Worm (Caenorhabditis elegans) whole organism, young adult: ENCODE data around the gene C54C6.5.

Experiments
- B0019.2 ChIP-seq: fragments of 200-800 bp; sonication (Bioruptor generic); conservative IDR thresholded peaks from 2 replicates; pipeline ENCODE4 v1.3.6; 2022; ENCODE audit warnings: missing genetic modification reagents, missing genetic modification characterization, missing compliant biosample characterization
- B0261.1 ChIP-seq: sonication (generic microtip); optimal IDR thresholded peaks from 2 replicates; lab custom pipeline; 2016; ENCODE audit warnings: mild to moderate bottlenecking, missing genetic modification characterization, moderate library complexity, missing compliant biosample characterization
- D2030.7 ChIP-seq: fragments of 200-800 bp; sonication (Bioruptor generic); IDR thresholded peaks from 2 replicates; pipeline ENCODE4 v1.3.6; 2022; ENCODE audit warnings: missing genetic modification reagents, missing genetic modification characterization, missing compliant biosample characterization
- F23B12.7 ChIP-seq: sonication (generic microtip); optimal IDR thresholded peaks from 2 replicates; lab custom pipeline; 2017; ENCODE audit warnings: missing genetic modification characterization, mild to moderate bottlenecking, missing compliant biosample characterization, antibody characterized with exemption, moderate library complexity; ENCODE audit not compliant: insufficient read depth
- F37B4.10 ChIP-seq: fragments of 200-800 bp; sonication (Bioruptor generic); IDR thresholded peaks from 2 replicates; pipeline ENCODE4 v1.3.6; 2022; ENCODE audit warnings: missing genetic modification characterization, missing compliant biosample characterization
- F39B2.1 ChIP-seq: fragments of 200-800 bp; sonication (Bioruptor generic); IDR thresholded peaks from 2 replicates; pipeline ENCODE4 v1.3.6; 2022; ENCODE audit warnings: missing genetic modification reagents, missing genetic modification characterization, missing compliant biosample characterization
- K12H6.12 ChIP-seq: fragments of 200-800 bp; sonication (Bioruptor generic); optimal IDR thresholded peaks from 2 replicates; lab custom pipeline; 2018; ENCODE audit warnings: mild to moderate bottlenecking, missing genetic modification characterization, missing compliant biosample characterization
- Y53F4B.3 ChIP-seq: fragments of 200-800 bp; sonication (Bioruptor generic); IDR thresholded peaks from 2 replicates; pipeline ENCODE4 v1.3.6; 2022; ENCODE audit warnings: missing genetic modification reagents, missing genetic modification characterization, missing compliant biosample characterization
- Y67H2A.10 ChIP-seq: fragments of 200-800 bp; sonication (Bioruptor generic); conservative IDR thresholded peaks from 2 replicates; pipeline ENCODE4 v1.3.6; 2022; ENCODE audit warnings: missing genetic modification reagents, missing genetic modification characterization, missing compliant biosample characterization
- Y79H2A.3 ChIP-seq: fragments of 200-800 bp; sonication (Bioruptor generic); conservative IDR thresholded peaks from 2 replicates; pipeline ENCODE4 v1.3.6; 2022; ENCODE audit warnings: missing genetic modification reagents, missing genetic modification characterization, missing compliant biosample characterization
- attf-5 ChIP-seq: fragments of 200-800 bp; sonication (Bioruptor generic); optimal IDR thresholded peaks from 2 replicates; lab custom pipeline; 2018; ENCODE audit warnings: mild to moderate bottlenecking, missing genetic modification characterization, missing compliant biosample characterization
- bed-1 ChIP-seq: fragments of 200-800 bp; sonication (Bioruptor generic); IDR thresholded peaks from 2 replicates; pipeline ENCODE4 v1.3.6; 2022; ENCODE audit warnings: missing genetic modification reagents, missing genetic modification characterization, missing compliant biosample characterization
- cebp-1 ChIP-seq, 2 experiments: fragments of 200-800 bp in 1 of 2; sonication (Bioruptor generic) in 1 of 2; sonication (generic microtip) in 1 of 2; IDR thresholded peaks in 1 of 2; optimal IDR thresholded peaks in 1 of 2; 2 replicates each; pipeline versions ENCODE4 v1.3.6 to Lab custom; 2017 to 2022; ENCODE audit warnings: missing compliant biosample characterization in 2 of 2, missing genetic modification characterization in 2 of 2, mild to moderate bottlenecking in 1 of 2, missing genetic modification reagents in 1 of 2, moderate library complexity in 1 of 2
- ceh-58 ChIP-seq: fragments of 200-800 bp; sonication (Bioruptor generic); IDR thresholded peaks from 2 replicates; pipeline ENCODE4 v1.3.6; 2022; ENCODE audit warnings: missing genetic modification characterization, missing compliant biosample characterization
- die-1 ChIP-seq: sonication (generic microtip); optimal IDR thresholded peaks from 2 replicates; lab custom pipeline; 2016; ENCODE audit warnings: missing genotype, mild to moderate bottlenecking, missing genetic modification characterization, missing compliant biosample characterization
- dox-1 ChIP-seq: fragments of 200-800 bp; sonication (Bioruptor generic); IDR thresholded peaks from 2 replicates; pipeline ENCODE4 v1.3.6; 2022; ENCODE audit warnings: missing genetic modification reagents, missing genetic modification characterization, missing compliant biosample characterization
- ets-4 ChIP-seq: fragments of 200-800 bp; sonication (Bioruptor generic); optimal IDR thresholded peaks from 2 replicates; lab custom pipeline; 2018; ENCODE audit warnings: mild to moderate bottlenecking, missing genetic modification characterization, missing compliant biosample characterization
- hmg-1.2 ChIP-seq: fragments of 200-800 bp; sonication (Bioruptor generic); IDR thresholded peaks from 2 replicates; pipeline ENCODE4 v1.3.6; 2022; ENCODE audit warnings: missing genetic modification reagents, missing genetic modification characterization, missing compliant biosample characterization
- lag-1 ChIP-seq: fragments of 200-800 bp; sonication (Bioruptor generic); IDR thresholded peaks from 2 replicates; pipeline ENCODE4 v1.3.6; 2022; ENCODE audit warnings: missing genetic modification reagents, missing genetic modification characterization, missing compliant biosample characterization
- lin-35 ChIP-seq, 3 experiments: fragments of 150-350 bp in 2 of 3; sonication (generic microtip) in 1 of 3; optimal IDR thresholded peaks; 2 replicates each; lab custom pipeline; 2014 to 2018; ENCODE audit warnings: missing biosample characterization in 3 of 3, missing genetic modification characterization in 3 of 3, missing genetic modification reagents in 3 of 3
- madf-3 ChIP-seq: fragments of 200-800 bp; sonication (Bioruptor generic); IDR thresholded peaks from 2 replicates; pipeline ENCODE4 v1.3.6; 2022; ENCODE audit warnings: missing genetic modification reagents, missing genetic modification characterization, missing compliant biosample characterization
- madf-6 ChIP-seq: fragments of 200-800 bp; sonication (Bioruptor generic); IDR thresholded peaks from 2 replicates; pipeline ENCODE4 v1.3.6; 2022; ENCODE audit warnings: missing genetic modification reagents, missing genetic modification characterization, missing compliant biosample characterization
- mes-4 ChIP-seq: sonication (generic microtip); optimal IDR thresholded peaks from 2 replicates; lab custom pipeline; 2016; ENCODE audit warnings: missing genotype, missing genetic modification characterization, missing compliant biosample characterization
- nfya-2 ChIP-seq: fragments of 200-800 bp; sonication (Bioruptor generic); IDR thresholded peaks from 2 replicates; pipeline ENCODE4 v1.3.6; 2022; ENCODE audit warnings: missing genetic modification reagents, missing genetic modification characterization, missing compliant biosample characterization
- nfyb-1 ChIP-seq: fragments of 200-800 bp; sonication (Bioruptor generic); IDR thresholded peaks from 2 replicates; pipeline ENCODE4 v1.3.6; 2022; ENCODE audit warnings: missing genetic modification reagents, missing genetic modification characterization, missing compliant biosample characterization
- nhr-80 ChIP-seq: sonication (generic microtip); optimal IDR thresholded peaks from 2 replicates; lab custom pipeline; 2016; ENCODE audit warnings: missing genetic modification characterization, missing compliant biosample characterization
- pbrm-1 ChIP-seq: fragments of 200-800 bp; sonication (Bioruptor generic); IDR thresholded peaks from 2 replicates; pipeline ENCODE4 v1.3.6; 2022; ENCODE audit warnings: missing genetic modification reagents, missing genetic modification characterization, missing compliant biosample characterization
- pha-4 ChIP-seq: fragments of 150-350 bp; sonication (generic microtip); optimal IDR thresholded peaks from 2 replicates; lab custom pipeline; 2014; ENCODE audit warnings: missing biosample characterization, missing genetic modification reagents, missing genetic modification characterization
- rcor-1 ChIP-seq: fragments of 200-800 bp; sonication (Bioruptor generic); IDR thresholded peaks from 2 replicates; pipeline ENCODE4 v1.3.6; 2022; ENCODE audit warnings: missing genetic modification reagents, missing genetic modification characterization, missing compliant biosample characterization
- sea-2 ChIP-seq: fragments of 200-800 bp; sonication (Bioruptor generic); IDR thresholded peaks from 2 replicates; pipeline ENCODE4 v1.3.6; 2022; ENCODE audit warnings: missing genetic modification characterization, missing compliant biosample characterization
- snpc-1.1 ChIP-seq: sonication (generic microtip); optimal IDR thresholded peaks from 2 replicates; lab custom pipeline; 2017; ENCODE audit warnings: missing genetic modification characterization, mild to moderate bottlenecking, missing compliant biosample characterization, antibody characterized with exemption, moderate library complexity, missing genotype, missing genetic modification reagents; ENCODE audit not compliant: insufficient read depth
- snpc-4 ChIP-seq, 5 experiments: fragments of 150-350 bp in 1 of 5; sonication (generic microtip) in 4 of 5; optimal IDR thresholded peaks; 2 replicates each; lab custom pipeline; 2014 to 2018; ENCODE audit warnings: missing genetic modification characterization in 5 of 5, missing biosample characterization in 3 of 5, antibody characterized with exemption in 2 of 5, mild to moderate bottlenecking in 2 of 5, missing compliant biosample characterization in 2 of 5, missing genotype in 2 of 5, moderate library complexity in 2 of 5, missing genetic modification reagents in 1 of 5
- unc-130 ChIP-seq: sonication (generic microtip); optimal IDR thresholded peaks from 2 replicates; lab custom pipeline; 2016; ENCODE audit warnings: missing genetic modification reagents, missing genetic modification characterization, missing compliant biosample characterization
- unc-62 ChIP-seq: fragments of 150-350 bp; optimal IDR thresholded peaks from 2 replicates; lab custom pipeline; 2014; ENCODE audit warnings: missing biosample characterization, missing genetic modification reagents, missing genetic modification characterization
- zfh-2 ChIP-seq: fragments of 200-800 bp; sonication (Bioruptor generic); conservative IDR thresholded peaks from 2 replicates; pipeline ENCODE4 v1.3.6; 2022; ENCODE audit warnings: missing genetic modification reagents, missing genetic modification characterization, missing compliant biosample characterization
- zim-3 ChIP-seq: sonication (generic microtip); optimal IDR thresholded peaks from 2 replicates; lab custom pipeline; 2017; ENCODE audit warnings: mild to moderate bottlenecking, missing genetic modification characterization, moderate library complexity, missing compliant biosample characterization
- ztf-3 ChIP-seq: fragments of 200-800 bp; sonication (Bioruptor generic); optimal IDR thresholded peaks from 2 replicates; lab custom pipeline; 2018; ENCODE audit warnings: mild to moderate bottlenecking, missing genetic modification characterization, missing compliant biosample characterization

C54C6.5 gene

ce11 chrIII:3583341-3583740 lies 33.7 kb upstream of the C54C6.5 start:
- TF ChIP-seq nfyb-1 (GFP tag; lab: Robert Waterston, UW) (no peak), lag-1 (no peak), cebp-1 (GFP tag; IDR thresholded peaks at IDR 0.05; lab: Robert Waterston, UW) (no peak), cebp-1 (tag; optimal IDR thresholded peaks at IDR 0.05; lab: Kevin White, UChicago) (no peak), zfh-2 (GFP tag; lab: Robert Waterston, UW) (0 out of 2 replicates have a peak, but pooled peaks have one; percentile 16), nhr-80 (no peak), hmg-1.2 (peak; percentile 88), lin-35 (GFP tag; optimal IDR thresholded peaks at IDR 0.05; lab: Kevin White, UChicago) (no peak), K12H6.12 (tag; lab: Kevin White, UChicago) (no peak), bed-1 (GFP tag; lab: Robert Waterston, UW) (no peak), unc-130 (GFP tag; lab: Kevin White, UChicago) (no peak), Y53F4B.3 (GFP tag; lab: Robert Waterston, UW) (no peak), pbrm-1 (GFP tag; lab: Robert Waterston, UW) (no peak)

- TF ChIP-seq B0019.2 (GFP tag; lab: Robert Waterston, UW) (no peak), zim-3 (no peak), attf-5 (no peak), ztf-3 (GFP tag; lab: Kevin White, UChicago) (no peak), Y79H2A.3 (GFP tag; lab: Robert Waterston, UW) (no peak), D2030.7 (no peak), madf-3 (GFP tag; lab: Robert Waterston, UW) (no peak), die-1 (tag; lab: Kevin White, UChicago) (no peak), unc-62 (GFP tag; lab: Kevin White, UChicago) (no peak), mes-4 (tag; lab: Kevin White, UChicago) (no peak), F39B2.1 (GFP tag; lab: Robert Waterston, UW) (no peak), snpc-1.1 (tag; lab: Kevin White, UChicago) (no peak), ets-4 (no peak), pha-4 (tag; lab: Kevin White, UChicago) (no peak), ceh-58 (no peak)
These were observed 32.0 kb upstream of the C54C6.5 start, which contains the start of gene C48D5.3 for ce11 chrIII:3581636-3582035. TSS of gene C48D5.3 (minus strand) at chrIII:3581736.

- no peak for TF ChIP-seq madf-6 (GFP tag; lab: Robert Waterston, UW)
- no peak for TF ChIP-seq snpc-4 (GFP tag; optimal IDR thresholded peaks at IDR 0.05; lab: Kevin White, UChicago)
- TF ChIP-seq snpc-4 (tag; optimal IDR thresholded peaks at IDR 0.05; lab: Kevin White, UChicago): no peak
- no peak for TF ChIP-seq ceh-58
- no peak for TF ChIP-seq die-1 (tag; lab: Kevin White, UChicago)
- no peak for TF ChIP-seq dox-1 (GFP tag; lab: Robert Waterston, UW)
- no peak for TF ChIP-seq B0261.1 (tag; lab: Kevin White, UChicago)
- TF ChIP-seq Y67H2A.10 (GFP tag; lab: Robert Waterston, UW): no peak
- no peak for TF ChIP-seq F37B4.10 (GFP tag; lab: Robert Waterston, UW)
- TF ChIP-seq zfh-2 (GFP tag; lab: Robert Waterston, UW): no peak
- TF ChIP-seq sea-2: no peak
- TF ChIP-seq rcor-1: no peak
- no peak for TF ChIP-seq nfya-2 (GFP tag; lab: Robert Waterston, UW)
- no peak for TF ChIP-seq B0019.2 (GFP tag; lab: Robert Waterston, UW)
- no peak for TF ChIP-seq F23B12.7 (tag; lab: Kevin White, UChicago)
These were observed 23.6 kb upstream of the C54C6.5 start, which contains the start of gene nhr-6 for ce11 chrIII:3573281-3573680. TSS of gene nhr-6 (plus strand) at chrIII:3573581.
